Fruit fly (Drosophila melanogaster) whole organism, wandering third instar larva: ENCODE results near the gene CG42450.

Experiments used
- Abd-B ChIP-seq: fragments of >200 bp; optimal IDR thresholded peaks from 2 replicates; lab custom pipeline; 2017; ENCODE audit warnings: missing biosample characterization, missing genetic modification characterization
- CG32264 ChIP-seq: fragments of 200-800 bp; sonication (Bioruptor generic); optimal IDR thresholded peaks from 2 replicates; lab custom pipeline; 2016; ENCODE audit warnings: missing biosample characterization, missing genetic modification characterization
- CG9705 ChIP-seq: fragments of 200-800 bp; sonication (Bioruptor generic); optimal IDR thresholded peaks from 2 replicates; lab custom pipeline; 2018; ENCODE audit warnings: missing biosample characterization, mild to moderate bottlenecking, missing genetic modification characterization
- Dfd ChIP-seq: fragments of >200 bp; optimal IDR thresholded peaks from 2 replicates; lab custom pipeline; 2017; ENCODE audit warnings: missing biosample characterization, missing genetic modification characterization
- GATAd ChIP-seq: sonication (Bioruptor generic); optimal IDR thresholded peaks from 2 replicates; lab custom pipeline; 2016; ENCODE audit warnings: missing biosample characterization, missing genetic modification characterization
- HLH106 ChIP-seq: fragments of 200-800 bp; optimal IDR thresholded peaks from 3 replicates; lab custom pipeline; 2019; ENCODE audit warnings: missing biosample characterization, mild to moderate bottlenecking, missing genetic modification characterization, moderate library complexity
- Hr83 ChIP-seq: fragments of 200-300 bp; sonication (Bioruptor generic); optimal IDR thresholded peaks from 2 replicates; lab custom pipeline; 2016; ENCODE audit warnings: missing biosample characterization, mild to moderate bottlenecking, missing genetic modification characterization, moderate library complexity; ENCODE audit not compliant: poor library complexity, severe bottlenecking
- Jra ChIP-seq: sonication (Bioruptor generic); optimal IDR thresholded peaks from 2 replicates; lab custom pipeline; 2016; ENCODE audit warnings: missing biosample characterization, missing genetic modification characterization
- Mio ChIP-seq: sonication (Bioruptor generic); optimal IDR thresholded peaks from 2 replicates; lab custom pipeline; 2016; ENCODE audit warnings: missing biosample characterization, missing genetic modification characterization
- Myc ChIP-seq: fragments of >200 bp; optimal IDR thresholded peaks from 2 replicates; lab custom pipeline; 2017
- N ChIP-seq: fragments of >200 bp; optimal IDR thresholded peaks from 2 replicates; lab custom pipeline; 2018; ENCODE audit warnings: missing biosample characterization, missing external identifiers, missing genetic modification characterization
- OdsH ChIP-seq: fragments of 200-800 bp; sonication (Bioruptor generic); optimal IDR thresholded peaks from 2 replicates; lab custom pipeline; 2016; ENCODE audit warnings: missing biosample characterization, mild to moderate bottlenecking, missing genetic modification characterization
- Rel ChIP-seq, 2 experiments: fragments of 200-800 bp; sonication (Bioruptor generic) in 1 of 2; optimal IDR thresholded peaks; 2 replicates in 1 of 2; 3 replicates in 1 of 2; lab custom pipeline; 2016 to 2019; ENCODE audit warnings: mild to moderate bottlenecking in 2 of 2, missing biosample characterization in 2 of 2, missing genetic modification characterization in 2 of 2, moderate library complexity in 1 of 2
- brk ChIP-seq: fragments of 200-800 bp; sonication (Bioruptor generic); optimal IDR thresholded peaks from 2 replicates; lab custom pipeline; 2016; ENCODE audit warnings: missing biosample characterization, mild to moderate bottlenecking, missing genetic modification characterization
- dl ChIP-seq, 2 experiments: fragments of 175-275, 200-275 bp in 1 of 2; fragments of 200-275 bp in 1 of 2; sonication (Bioruptor generic); optimal IDR thresholded peaks; lab custom pipeline; 2018; ENCODE audit warnings: mild to moderate bottlenecking in 2 of 2, missing biosample characterization in 2 of 2, missing genetic modification characterization in 2 of 2, moderate library complexity in 2 of 2; ENCODE audit not compliant: partially characterized antibody in 2 of 2, insufficient read depth in 1 of 2
- dmrt93B ChIP-seq: fragments of 200-800 bp; sonication (Bioruptor generic); optimal IDR thresholded peaks from 2 replicates; lab custom pipeline; 2018; ENCODE audit warnings: missing biosample characterization, mild to moderate bottlenecking, missing genetic modification characterization
- dsf ChIP-seq: sonication (Bioruptor generic); optimal IDR thresholded peaks from 2 replicates; lab custom pipeline; 2016; ENCODE audit warnings: missing biosample characterization, missing genetic modification characterization, borderline replicate concordance
- ey ChIP-seq: fragments of 200-800 bp; sonication (Bioruptor generic); optimal IDR thresholded peaks from 2 replicates; lab custom pipeline; 2016; ENCODE audit warnings: missing biosample characterization, missing genetic modification characterization
- foxo ChIP-seq, 2 experiments: fragments of 200-800 bp; sonication (Bioruptor generic); optimal IDR thresholded peaks; 2 replicates in 1 of 2; 3 replicates in 1 of 2; lab custom pipeline; 2016 to 2017; ENCODE audit warnings: missing biosample characterization in 2 of 2, missing genetic modification characterization in 2 of 2
- fru ChIP-seq: fragments of 200-800 bp; sonication (Bioruptor generic); optimal IDR thresholded peaks from 3 replicates; lab custom pipeline; 2016; ENCODE audit warnings: missing biosample characterization, mild to moderate bottlenecking, missing genetic modification characterization
- h ChIP-seq: fragments of 200-800 bp; sonication (Bioruptor generic); optimal IDR thresholded peaks from 3 replicates; lab custom pipeline; 2016; ENCODE audit warnings: missing biosample characterization, mild to moderate bottlenecking, missing genetic modification characterization
- jim ChIP-seq: fragments of 175-275, 200-325 bp; sonication (Bioruptor generic); optimal IDR thresholded peaks from 2 replicates; lab custom pipeline; 2016; ENCODE audit warnings: missing biosample characterization, mild to moderate bottlenecking, missing genetic modification characterization
- lola ChIP-seq: fragments of >200 bp; optimal IDR thresholded peaks from 2 replicates; lab custom pipeline; 2017; ENCODE audit warnings: missing biosample characterization, missing genetic modification characterization
- psq ChIP-seq: fragments of 200-800 bp; sonication (Bioruptor generic); optimal IDR thresholded peaks from 3 replicates; lab custom pipeline; 2017; ENCODE audit warnings: missing biosample characterization, mild to moderate bottlenecking, missing genetic modification characterization, moderate library complexity
- sage ChIP-seq: fragments of 200-800 bp; sonication (Bioruptor generic); optimal IDR thresholded peaks from 2 replicates; lab custom pipeline; 2016; ENCODE audit warnings: missing biosample characterization, mild to moderate bottlenecking, missing genetic modification characterization
- tai ChIP-seq: sonication (Bioruptor generic); optimal IDR thresholded peaks from 2 replicates; lab custom pipeline; 2016; ENCODE audit warnings: missing biosample characterization, missing genetic modification characterization
- usp ChIP-seq: fragments of >200 bp; optimal IDR thresholded peaks from 2 replicates; lab custom pipeline; 2017; ENCODE audit warnings: missing biosample characterization, missing genetic modification characterization
- woc ChIP-seq: sonication (Bioruptor generic); optimal IDR thresholded peaks from 2 replicates; lab custom pipeline; 2016; ENCODE audit warnings: missing biosample characterization, mild to moderate bottlenecking, missing genetic modification characterization

CG42450 gene

dm6 chrX:18789353-18790210, 23.5 kb upstream of the CG42450 start (continued):
- peak; percentile 59 for TF ChIP-seq woc (GFP tag; lab: Kevin White, UChicago)
- no peak for TF ChIP-seq Hr83 (GFP tag; lab: Kevin White, UChicago)
- peak; percentile 42 for TF ChIP-seq OdsH (GFP tag; lab: Kevin White, UChicago)
- TF ChIP-seq CG9705 (GFP tag; lab: Kevin White, UChicago) = no peak
- TF ChIP-seq Myc (lab: Kevin White, UChicago) = no peak
- no peak for TF ChIP-seq GATAd (GFP tag; lab: Kevin White, UChicago)
- TF ChIP-seq HLH106 (tag; lab: Kevin White, UChicago) = peak; percentile 14
- TF ChIP-seq Jra = peak; percentile 29
- TF ChIP-seq, all 38 proteins: peak for 16

DNA sequence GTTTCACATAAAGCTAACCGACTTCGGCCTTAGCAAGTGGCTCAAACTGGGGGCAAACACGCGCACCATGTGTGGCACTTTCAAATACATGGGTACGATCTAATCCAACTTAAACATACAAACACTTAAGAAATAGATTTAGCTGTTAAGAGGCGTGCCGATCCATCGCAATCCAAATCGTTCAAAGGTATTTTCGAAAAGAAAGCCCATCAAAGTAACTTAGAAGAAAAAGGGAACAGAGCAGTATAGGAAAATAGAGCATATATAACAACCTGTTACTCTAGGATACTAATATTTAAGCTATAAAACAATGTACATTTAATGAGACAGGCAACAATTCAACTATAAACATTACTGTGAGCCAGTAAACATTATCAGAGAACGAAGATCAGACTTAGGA, 21.7 kb upstream of the CG42450 start, which contains the start of gene Atg101:
Gene Atg101, plus strand, starts transcription at position 301 of the 400 bp plus-strand sequence.
- TF ChIP-seq N (GFP tag; lab: Kevin White, UChicago) = no peak
- TF ChIP-seq GATAd (GFP tag; lab: Kevin White, UChicago) = no peak
- TF ChIP-seq ey (GFP tag; lab: Kevin White, UChicago) = no peak
- TF ChIP-seq dl (GFP tag; optimal IDR thresholded peaks at IDR 0.05; lab: Kevin White, UChicago; ENCODE audit: insufficient read depth in 1 of 2, partially characterized antibody in 2 of 2) = no peak
- TF ChIP-seq psq (GFP tag; lab: Kevin White, UChicago) = no peak
- no peak for TF ChIP-seq dmrt93B (GFP tag; lab: Kevin White, UChicago)
- no peak for TF ChIP-seq tai (GFP tag; lab: Kevin White, UChicago)
- TF ChIP-seq Dfd (GFP tag; lab: Kevin White, UChicago) = no peak
- no peak for TF ChIP-seq fru (GFP tag; lab: Kevin White, UChicago)
- no peak for TF ChIP-seq Mio
- TF ChIP-seq usp (GFP tag; lab: Kevin White, UChicago) = no peak
- TF ChIP-seq, all 38 proteins: peak for 0

dm6 chrX:18797567-18797966, 15.5 kb upstream of the CG42450 start, which contains the start of gene bnb:
Gene bnb (minus strand): TSS chrX:18797687.
- TF ChIP-seq dl (GFP tag; optimal IDR thresholded peaks at IDR 0.05; lab: Kevin White, UChicago; ENCODE audit: insufficient read depth in 1 of 2, partially characterized antibody in 2 of 2) (no peak), CG32264 (GFP tag; lab: Kevin White, UChicago) (no peak), brk (GFP tag; lab: Kevin White, UChicago) (no peak), dsf (GFP tag; lab: Kevin White, UChicago) (no peak), h (GFP tag; lab: Kevin White, UChicago) (no peak), GATAd (GFP tag; lab: Kevin White, UChicago) (no peak)
- TF ChIP-seq, all 38 proteins: peak for 0

DNA sequence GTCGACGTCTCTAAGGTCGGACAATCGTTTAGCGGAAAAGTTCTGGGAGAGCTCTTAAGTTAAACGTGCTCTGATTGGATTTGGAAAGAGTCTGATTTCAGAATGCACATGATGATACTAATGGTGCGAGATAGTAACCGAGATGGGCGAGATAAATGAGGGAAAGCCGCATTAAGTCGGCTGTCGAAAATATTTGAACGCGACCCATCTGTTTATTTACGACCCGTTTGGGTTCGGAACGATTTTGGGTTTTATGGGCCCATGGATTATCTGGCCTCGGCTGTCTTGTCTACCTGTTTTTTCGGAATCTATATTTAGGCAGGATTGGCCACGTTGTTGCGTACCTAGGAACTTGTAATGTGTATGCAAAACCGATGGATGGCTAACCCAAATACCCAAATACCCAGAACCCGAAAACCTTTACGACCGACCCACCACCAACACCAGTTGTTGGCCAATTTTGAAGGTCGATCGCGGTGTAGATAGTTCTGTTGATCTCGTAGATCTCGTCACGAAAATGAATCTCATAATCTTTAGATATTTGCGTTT, 13.7 kb upstream of the CG42450 start:
- no peak for TF ChIP-seq Rel (GFP tag; optimal IDR thresholded peaks at IDR 0.05; lab: Kevin White, UChicago)
- no peak for TF ChIP-seq Rel (tag; optimal IDR thresholded peaks at IDR 0.05; lab: Kevin White, UChicago)
- no peak for TF ChIP-seq lola (GFP tag; lab: Kevin White, UChicago)
- TF ChIP-seq dmrt93B (GFP tag; lab: Kevin White, UChicago) = no peak
- TF ChIP-seq woc (GFP tag; lab: Kevin White, UChicago) = no peak
- TF ChIP-seq dl (GFP tag; optimal IDR thresholded peaks at IDR 0.05; lab: Kevin White, UChicago; ENCODE audit: insufficient read depth in 1 of 2, partially characterized antibody in 2 of 2) = no peak
- no peak for TF ChIP-seq fru (GFP tag; lab: Kevin White, UChicago)
- TF ChIP-seq N (GFP tag; lab: Kevin White, UChicago) = no peak
- no peak for TF ChIP-seq dsf (GFP tag; lab: Kevin White, UChicago)
- TF ChIP-seq, all 38 proteins: peak for 0

DNA sequence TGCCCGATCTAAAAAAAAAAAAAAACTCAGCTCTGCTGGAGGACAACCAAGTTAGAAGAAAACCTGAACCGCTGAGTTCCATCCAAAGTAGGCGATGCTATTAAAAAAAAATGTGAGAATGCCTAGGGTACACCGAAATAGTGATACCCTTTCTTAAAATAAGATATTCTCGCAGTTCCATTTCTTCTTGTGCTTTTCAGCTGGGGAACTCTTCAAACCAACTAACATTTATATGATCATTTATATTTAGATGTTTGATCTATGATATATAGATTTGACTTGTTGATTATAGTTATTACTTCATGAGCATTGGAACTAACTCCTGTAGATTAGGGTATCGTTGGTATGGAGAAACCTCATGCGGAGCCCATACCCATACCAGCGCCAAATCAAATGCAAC, 12.9 kb upstream of the CG42450 start:
- no peak for TF ChIP-seq Rel (GFP tag; optimal IDR thresholded peaks at IDR 0.05; lab: Kevin White, UChicago)
- TF ChIP-seq Rel (tag; optimal IDR thresholded peaks at IDR 0.05; lab: Kevin White, UChicago) = no peak
- no peak for TF ChIP-seq dmrt93B (GFP tag; lab: Kevin White, UChicago)
- no peak for TF ChIP-seq sage (GFP tag; lab: Kevin White, UChicago)
- TF ChIP-seq CG9705 (GFP tag; lab: Kevin White, UChicago) = no peak
- TF ChIP-seq Abd-B = no peak
- TF ChIP-seq jim = no peak
- TF ChIP-seq ey (GFP tag; lab: Kevin White, UChicago) = no peak
- no peak for TF ChIP-seq Dfd (GFP tag; lab: Kevin White, UChicago)
- no peak for TF ChIP-seq HLH106 (tag; lab: Kevin White, UChicago)
- TF ChIP-seq lola (GFP tag; lab: Kevin White, UChicago) = no peak
- no peak for TF ChIP-seq foxo (GFP tag; optimal IDR thresholded peaks at IDR 0.05; lab: Kevin White, UChicago)
- no peak for TF ChIP-seq fru (GFP tag; lab: Kevin White, UChicago)
- no peak for TF ChIP-seq CG32264 (GFP tag; lab: Kevin White, UChicago)
